Worm (Caenorhabditis elegans) whole organism, early embryonic: ENCODE measurements around the gene col-104.

ENCODE experiments used
- B0310.2 ChIP-seq: sonication (generic microtip); optimal IDR thresholded peaks from 2 replicates; lab custom pipeline; 2016; ENCODE audit warnings: mild to moderate bottlenecking, missing genetic modification characterization, missing compliant biosample characterization
- F13C5.2 ChIP-seq: sonication (generic microtip); optimal IDR thresholded peaks from 2 replicates; lab custom pipeline; 2017; ENCODE audit warnings: mild to moderate bottlenecking, missing genetic modification characterization, inconsistent platforms, missing compliant biosample characterization
- aly-1 ChIP-seq: sonication (generic microtip); optimal IDR thresholded peaks from 2 replicates; lab custom pipeline; 2016; ENCODE audit warnings: missing genetic modification characterization, missing compliant biosample characterization
- ama-1 ChIP-seq: fragments of 150-350 bp; optimal IDR thresholded peaks from 2 replicates; lab custom pipeline; 2014
- ceh-13 ChIP-seq: fragments of 200-800 bp; sonication (Bioruptor generic); optimal IDR thresholded peaks from 2 replicates; lab custom pipeline; 2018; ENCODE audit warnings: mild to moderate bottlenecking, missing genetic modification characterization, missing compliant biosample characterization
- ceh-36 ChIP-seq: sonication (generic microtip); optimal IDR thresholded peaks from 2 replicates; lab custom pipeline; 2016; ENCODE audit warnings: missing genetic modification characterization, inconsistent platforms, missing compliant biosample characterization
- ets-7 ChIP-seq: sonication (generic microtip); optimal IDR thresholded peaks from 2 replicates; lab custom pipeline; 2016; ENCODE audit warnings: missing genotype, missing genetic modification characterization, missing compliant biosample characterization
- flt-1 ChIP-seq: fragments of 200-800 bp; sonication (Bioruptor generic); IDR thresholded peaks from 2 replicates; pipeline ENCODE4 v1.3.6; 2022; ENCODE audit warnings: missing genetic modification characterization, missing compliant biosample characterization
- hmbx-1 ChIP-seq: sonication (generic microtip); optimal IDR thresholded peaks from 2 replicates; lab custom pipeline; 2016; ENCODE audit warnings: mild to moderate bottlenecking, missing genetic modification characterization, missing compliant biosample characterization
- hmg-4 ChIP-seq: fragments of 200-800 bp; sonication (Bioruptor generic); optimal IDR thresholded peaks from 2 replicates; lab custom pipeline; 2018; ENCODE audit warnings: mild to moderate bottlenecking, missing genetic modification characterization, missing compliant biosample characterization
- hnd-1 ChIP-seq: sonication (generic microtip); optimal IDR thresholded peaks from 2 replicates; lab custom pipeline; 2016; ENCODE audit warnings: missing genetic modification characterization, missing compliant biosample characterization
- pes-1 ChIP-seq: fragments of 200-800 bp; sonication (Bioruptor generic); IDR thresholded peaks from 2 replicates; pipeline ENCODE4 v1.3.6; 2022; ENCODE audit warnings: missing genetic modification reagents, missing genetic modification characterization, missing compliant biosample characterization
- scrt-1 ChIP-seq: fragments of 200-800 bp; sonication (Bioruptor generic); IDR thresholded peaks from 2 replicates; pipeline ENCODE4 v1.3.6; 2022; ENCODE audit warnings: missing genetic modification characterization, missing compliant biosample characterization
- sea-1 ChIP-seq: fragments of 200-800 bp; sonication (Bioruptor generic); conservative IDR thresholded peaks from 2 replicates; pipeline ENCODE4 v1.3.6; 2022; ENCODE audit warnings: missing genetic modification characterization, missing compliant biosample characterization
- tbx-11 ChIP-seq: fragments of 200-800 bp; sonication (Bioruptor generic); IDR thresholded peaks from 2 replicates; pipeline ENCODE4 v1.3.6; 2022; ENCODE audit warnings: missing genetic modification characterization, missing compliant biosample characterization
- tbx-37 ChIP-seq: fragments of 200-800 bp; sonication (Bioruptor generic); conservative IDR thresholded peaks from 2 replicates; pipeline ENCODE4 v1.3.6; 2022; ENCODE audit warnings: missing genetic modification reagents, missing genetic modification characterization, missing compliant biosample characterization
- tra-4 ChIP-seq: sonication (generic microtip); optimal IDR thresholded peaks from 2 replicates; lab custom pipeline; 2017; ENCODE audit warnings: missing genetic modification characterization, missing compliant biosample characterization

The col-104 gene

DNA sequence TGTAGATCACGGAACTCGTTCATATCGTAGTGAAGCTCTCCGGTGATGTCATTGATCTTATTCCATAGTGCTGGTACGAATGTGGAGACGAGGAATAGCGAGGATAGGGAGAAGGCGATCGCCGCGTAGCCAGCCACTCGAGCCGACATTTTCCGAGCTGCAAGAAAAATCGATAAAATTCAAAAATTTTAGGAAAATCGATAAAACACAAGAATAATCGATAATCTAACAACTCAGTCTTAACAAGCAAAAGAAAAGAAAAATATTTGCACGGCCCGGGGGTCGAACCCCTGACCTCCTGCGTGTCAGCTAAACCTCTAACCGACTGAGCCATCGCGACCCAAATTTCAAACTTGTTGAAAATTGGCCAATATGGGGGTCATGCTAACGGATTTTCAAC lies at the start of gene col-104:
TSS of gene col-104 (minus strand) at position 159 of the 400 bp plus-strand sequence.
- TF ChIP-seq tra-4 (tag; lab: Kevin White, UChicago) (no peak), tbx-11 (no peak)

DNA sequence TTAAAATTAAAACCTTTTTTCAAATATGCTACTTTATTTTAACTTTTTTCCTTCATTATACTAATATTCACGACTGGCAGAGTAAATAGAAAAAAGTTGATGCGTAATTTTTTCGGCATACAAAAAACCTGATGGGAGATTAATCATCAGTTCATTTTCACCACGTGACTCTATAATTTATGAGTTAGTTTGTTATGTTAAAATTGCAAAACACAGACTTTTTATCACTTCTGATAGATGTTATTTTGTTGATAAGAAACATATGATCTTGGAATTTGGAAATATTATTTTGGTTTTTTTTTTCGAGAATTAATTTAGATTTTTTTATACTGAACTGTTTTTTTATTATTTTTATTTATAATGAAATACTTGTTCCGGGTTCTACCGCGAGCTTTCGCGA lies 48.9 kb upstream of the col-104 start:
- TF ChIP-seq B0310.2 (tag; lab: Kevin White, UChicago) (no peak), ama-1 (lab: Kevin White, UChicago) (no peak), sea-1 (GFP tag; lab: Robert Waterston, UW) (no peak), hmg-4 (GFP tag; lab: Kevin White, UChicago) (no peak), ceh-13 (GFP tag; lab: Kevin White, UChicago) (no peak), hmbx-1 (tag; lab: Kevin White, UChicago) (no peak), scrt-1 (GFP tag; lab: Robert Waterston, UW) (no peak), tbx-37 (GFP tag; lab: Robert Waterston, UW) (no peak)

DNA sequence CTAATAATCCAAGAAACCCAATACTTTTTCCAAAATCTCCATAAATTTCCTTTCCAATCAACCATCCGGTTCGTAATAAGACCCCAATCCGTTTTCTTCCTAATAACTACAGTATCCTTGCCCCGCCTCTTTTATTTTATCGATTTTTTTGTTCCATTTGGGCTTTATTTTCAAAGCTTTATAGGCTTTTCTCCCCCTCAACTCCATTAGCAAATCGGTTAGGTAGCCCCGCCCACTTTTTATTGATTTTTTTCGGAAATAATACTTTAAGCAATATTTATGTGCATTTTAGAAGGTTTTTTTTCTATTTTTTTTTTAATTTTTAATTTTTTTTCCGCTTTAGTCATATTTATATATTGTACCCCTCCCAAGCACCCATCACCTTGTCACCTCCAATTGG lies 44.9 kb upstream of the col-104 start:
- TF ChIP-seq tbx-11 (no peak), ama-1 (lab: Kevin White, UChicago) (no peak), aly-1 (tag; lab: Kevin White, UChicago) (no peak), pes-1 (no peak), sea-1 (GFP tag; lab: Robert Waterston, UW) (no peak), flt-1 (GFP tag; lab: Robert Waterston, UW) (no peak), ceh-13 (GFP tag; lab: Kevin White, UChicago) (no peak)

DNA sequence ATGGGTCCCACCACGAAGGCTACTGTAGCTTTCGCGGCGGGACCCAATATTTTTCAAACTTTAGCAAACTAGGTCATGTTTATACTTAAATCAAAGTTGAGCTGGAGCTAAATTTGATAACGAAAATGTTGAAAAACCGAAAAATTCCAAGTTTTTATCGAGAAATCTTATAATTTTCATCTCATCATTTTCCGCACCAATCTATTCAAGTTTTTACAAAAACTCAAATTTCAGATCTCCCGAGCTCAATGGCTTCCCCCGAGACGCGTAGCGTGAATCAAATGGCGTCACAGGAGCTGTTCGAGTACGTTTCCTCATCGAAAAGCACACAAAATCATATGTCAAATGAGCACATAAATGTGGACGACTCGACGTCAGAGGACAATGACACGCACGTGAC lies 42.8 kb upstream of the col-104 start:
- TF ChIP-seq hmg-4 (GFP tag; lab: Kevin White, UChicago): no peak
- no peak for TF ChIP-seq ets-7
- TF ChIP-seq tra-4 (tag; lab: Kevin White, UChicago): no peak
- TF ChIP-seq ama-1 (lab: Kevin White, UChicago): no peak
- TF ChIP-seq B0310.2 (tag; lab: Kevin White, UChicago): no peak
- TF ChIP-seq ceh-36: no peak
- TF ChIP-seq pes-1: no peak
- no peak for TF ChIP-seq tbx-11
- TF ChIP-seq tbx-37 (GFP tag; lab: Robert Waterston, UW): no peak
- no peak for TF ChIP-seq hnd-1 (tag; lab: Kevin White, UChicago)
- TF ChIP-seq aly-1 (tag; lab: Kevin White, UChicago): no peak
- TF ChIP-seq scrt-1 (GFP tag; lab: Robert Waterston, UW): no peak

DNA sequence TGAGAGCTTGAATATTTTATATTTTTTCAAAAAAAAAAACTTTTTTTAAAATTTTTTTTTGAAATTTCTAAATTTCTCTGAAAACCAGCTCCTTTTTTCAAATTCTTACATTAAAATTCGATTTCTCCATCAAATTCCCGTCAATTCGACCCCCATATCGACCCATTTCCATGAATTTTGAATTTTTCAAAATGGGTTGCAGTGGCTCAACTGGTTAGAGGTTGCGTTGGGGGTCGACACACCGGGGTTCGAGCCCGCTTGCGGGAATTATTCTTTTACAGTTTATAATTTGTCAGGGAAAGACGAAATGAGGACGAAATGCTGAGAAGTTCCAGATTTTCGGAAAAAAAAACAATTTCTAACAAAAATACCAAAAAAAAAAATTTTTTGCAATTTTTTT lies 39.0 kb upstream of the col-104 start:
- no peak for TF ChIP-seq sea-1 (GFP tag; lab: Robert Waterston, UW)
- no peak for TF ChIP-seq ets-7
- no peak for TF ChIP-seq tbx-37 (GFP tag; lab: Robert Waterston, UW)
- TF ChIP-seq hmg-4 (GFP tag; lab: Kevin White, UChicago): no peak
- no peak for TF ChIP-seq F13C5.2
- no peak for TF ChIP-seq hmbx-1 (tag; lab: Kevin White, UChicago)
- no peak for TF ChIP-seq tbx-11
- no peak for TF ChIP-seq tra-4 (tag; lab: Kevin White, UChicago)
- TF ChIP-seq scrt-1 (GFP tag; lab: Robert Waterston, UW): no peak
- TF ChIP-seq hnd-1 (tag; lab: Kevin White, UChicago): no peak
- TF ChIP-seq ceh-36: no peak
- TF ChIP-seq pes-1: no peak
- no peak for TF ChIP-seq aly-1 (tag; lab: Kevin White, UChicago)
- no peak for TF ChIP-seq ceh-13 (GFP tag; lab: Kevin White, UChicago)
- TF ChIP-seq ama-1 (lab: Kevin White, UChicago): no peak
- no peak for TF ChIP-seq flt-1 (GFP tag; lab: Robert Waterston, UW)
- TF ChIP-seq B0310.2 (tag; lab: Kevin White, UChicago): no peak

DNA sequence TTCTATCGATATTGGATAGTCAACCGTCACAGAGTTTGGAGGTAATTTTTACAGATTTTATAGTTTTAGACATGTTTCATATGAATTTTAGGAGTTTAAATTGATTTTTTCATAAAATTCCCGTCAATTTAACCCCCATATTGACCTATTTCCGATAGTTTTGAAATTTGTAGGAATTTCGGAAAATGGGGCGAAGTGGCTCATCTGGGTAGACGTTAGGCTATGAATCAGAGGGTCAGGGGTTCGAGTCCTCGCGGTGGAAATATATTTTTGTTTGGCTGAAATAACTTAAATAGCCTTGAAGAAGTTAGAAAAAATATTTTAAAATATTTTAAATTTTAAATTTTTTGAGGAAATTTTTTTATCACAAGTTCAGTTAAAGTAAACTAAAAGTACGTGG lies 36.3 kb upstream of the col-104 start:
- TF ChIP-seq scrt-1 (GFP tag; lab: Robert Waterston, UW) (no peak), F13C5.2 (no peak), tbx-11 (no peak), B0310.2 (tag; lab: Kevin White, UChicago) (no peak), ceh-13 (GFP tag; lab: Kevin White, UChicago) (no peak), hmbx-1 (tag; lab: Kevin White, UChicago) (no peak), tra-4 (tag; lab: Kevin White, UChicago) (no peak), pes-1 (no peak), tbx-37 (GFP tag; lab: Robert Waterston, UW) (no peak), aly-1 (tag; lab: Kevin White, UChicago) (no peak), sea-1 (GFP tag; lab: Robert Waterston, UW) (no peak), ceh-36 (no peak)

DNA sequence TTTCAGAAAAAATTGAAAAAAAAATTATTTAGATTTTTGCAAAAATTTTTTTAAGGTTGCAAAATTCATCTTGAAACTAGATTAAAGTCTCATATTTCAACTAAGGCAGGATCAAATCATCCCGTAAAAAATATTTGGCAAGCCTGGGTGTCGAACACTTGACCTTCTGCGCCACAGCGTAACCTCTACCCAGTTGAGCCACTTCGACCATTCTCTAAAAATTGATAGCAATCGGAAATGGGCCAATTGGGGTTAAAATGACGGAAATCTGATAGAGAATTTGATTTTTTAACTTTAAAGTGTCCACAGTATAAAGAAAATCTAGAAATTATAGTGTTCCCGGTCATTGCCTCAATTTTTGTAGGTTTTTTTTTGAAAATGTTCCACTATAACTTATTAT lies 35.0 kb upstream of the col-104 start:
- TF ChIP-seq hmbx-1 (tag; lab: Kevin White, UChicago) (no peak), flt-1 (GFP tag; lab: Robert Waterston, UW) (no peak), tra-4 (tag; lab: Kevin White, UChicago) (no peak), B0310.2 (tag; lab: Kevin White, UChicago) (no peak), pes-1 (no peak), sea-1 (GFP tag; lab: Robert Waterston, UW) (no peak), tbx-37 (GFP tag; lab: Robert Waterston, UW) (no peak)

DNA sequence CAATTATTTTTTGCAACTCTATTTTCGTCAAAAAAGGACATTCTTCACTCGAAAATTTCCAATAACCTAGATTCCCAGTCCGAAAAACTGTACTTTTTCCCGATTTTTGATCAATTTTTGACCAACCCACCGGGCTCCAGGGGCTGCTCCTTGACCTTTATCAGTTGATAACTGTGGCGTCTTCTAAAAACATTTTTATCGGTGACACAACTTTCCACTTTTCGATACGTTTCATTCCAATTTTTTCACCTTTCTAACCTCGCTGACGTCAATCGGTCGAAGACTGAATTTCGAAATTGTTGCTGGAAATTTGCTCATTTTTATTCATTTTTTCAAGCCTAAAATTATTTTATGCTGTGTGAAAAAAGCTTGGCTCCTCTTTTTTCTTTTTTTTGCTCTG lies 34.5 kb upstream of the col-104 start:
- TF ChIP-seq B0310.2 (tag; lab: Kevin White, UChicago) (no peak), tbx-37 (GFP tag; lab: Robert Waterston, UW) (no peak), ceh-36 (no peak), sea-1 (GFP tag; lab: Robert Waterston, UW) (no peak), hmbx-1 (tag; lab: Kevin White, UChicago) (no peak), tbx-11 (no peak), ceh-13 (GFP tag; lab: Kevin White, UChicago) (no peak), aly-1 (tag; lab: Kevin White, UChicago) (no peak)
